Worm (Caenorhabditis elegans) whole organism, young adult: Measurements from ENCODE around the gene cyp-34A10.

ENCODE experiments used
- F55B11.4 ChIP-seq: sonication (generic microtip); optimal IDR thresholded peaks from 2 replicates; lab custom pipeline; 2016; ENCODE audit warnings: missing compliant biosample characterization, missing genetic modification characterization, borderline replicate concordance; ENCODE audit not compliant: insufficient read depth
- Y53F4B.3 ChIP-seq: fragments of 200-800 bp; sonication (Bioruptor generic); IDR thresholded peaks from 2 replicates; pipeline ENCODE4 v1.3.6; 2022; ENCODE audit warnings: missing genetic modification reagents, missing genetic modification characterization, missing compliant biosample characterization
- aptf-3 ChIP-seq: fragments of 200-800 bp; sonication (Bioruptor generic); IDR thresholded peaks from 2 replicates; pipeline ENCODE4 v1.3.6; 2022; ENCODE audit warnings: missing genetic modification characterization, missing compliant biosample characterization
- fkh-3 ChIP-seq: sonication (generic microtip); optimal IDR thresholded peaks from 2 replicates; lab custom pipeline; 2016; ENCODE audit warnings: mild to moderate bottlenecking, missing genetic modification characterization, missing compliant biosample characterization
- lsl-1 ChIP-seq: fragments of 200-800 bp; sonication (Bioruptor generic); optimal IDR thresholded peaks from 2 replicates; lab custom pipeline; 2018; ENCODE audit warnings: mild to moderate bottlenecking, missing genetic modification characterization, moderate library complexity, missing compliant biosample characterization
- nfya-1 ChIP-seq: sonication (generic microtip); optimal IDR thresholded peaks from 2 replicates; lab custom pipeline; 2017; ENCODE audit warnings: antibody characterized with exemption, missing compliant biosample characterization, missing genetic modification characterization, borderline replicate concordance; ENCODE audit not compliant: insufficient read depth
- pha-4 ChIP-seq: fragments of 150-350 bp; sonication (generic microtip); optimal IDR thresholded peaks from 2 replicates; lab custom pipeline; 2014; ENCODE audit warnings: missing biosample characterization, missing genetic modification reagents, missing genetic modification characterization
- sea-2 ChIP-seq: fragments of 200-800 bp; sonication (Bioruptor generic); IDR thresholded peaks from 2 replicates; pipeline ENCODE4 v1.3.6; 2022; ENCODE audit warnings: missing genetic modification characterization, missing compliant biosample characterization
- tbp1 ChIP-seq: fragments of 200-800 bp; sonication (Bioruptor generic); optimal IDR thresholded peaks from 2 replicates; lab custom pipeline; 2018; ENCODE audit warnings: mild to moderate bottlenecking, missing genetic modification characterization, missing compliant biosample characterization
- tbx-9 ChIP-seq: sonication (generic microtip); optimal IDR thresholded peaks from 2 replicates; lab custom pipeline; 2016; ENCODE audit warnings: borderline replicate concordance, missing genetic modification characterization, inconsistent platforms, missing compliant biosample characterization
- ztf-18 ChIP-seq: sonication (generic microtip); optimal IDR thresholded peaks from 2 replicates; lab custom pipeline; 2016; ENCODE audit warnings: missing genotype, mild to moderate bottlenecking, missing genetic modification characterization, missing compliant biosample characterization

- TF ChIP-seq fkh-3 (tag; lab: Kevin White, UChicago) (no peak), F55B11.4 (tag; lab: Kevin White, UChicago) (no peak), pha-4 (tag; lab: Kevin White, UChicago) (no peak), Y53F4B.3 (no peak), nfya-1 (tag; lab: Kevin White, UChicago) (no peak), tbx-9 (tag; lab: Kevin White, UChicago) (no peak), lsl-1 (GFP tag; lab: Kevin White, UChicago) (no peak), aptf-3 (no peak), sea-2 (GFP tag; lab: Robert Waterston, UW) (no peak), ztf-18 (tag; lab: Kevin White, UChicago) (no peak), tbp1 (GFP tag; lab: Kevin White, UChicago) (no peak)
These were observed 3.9 kb downstream of the cyp-34A10 start for ce11 chrV:3968929-3969328.
